Fruit fly (Drosophila melanogaster) whole organism, wandering third instar larva: ENCODE measurements around the gene CG42819.

ENCODE experiments used
- Abd-B ChIP-seq: fragments of >200 bp; optimal IDR thresholded peaks from 2 replicates; lab custom pipeline; 2017; ENCODE audit warnings: missing biosample characterization, missing genetic modification characterization
- CG32264 ChIP-seq: fragments of 200-800 bp; sonication (Bioruptor generic); optimal IDR thresholded peaks from 2 replicates; lab custom pipeline; 2016; ENCODE audit warnings: missing biosample characterization, missing genetic modification characterization
- CG9705 ChIP-seq: fragments of 200-800 bp; sonication (Bioruptor generic); optimal IDR thresholded peaks from 2 replicates; lab custom pipeline; 2018; ENCODE audit warnings: missing biosample characterization, mild to moderate bottlenecking, missing genetic modification characterization
- CrebA ChIP-seq: fragments of 200-800 bp; sonication (Bioruptor generic); optimal IDR thresholded peaks from 2 replicates; lab custom pipeline; 2016; ENCODE audit warnings: missing biosample characterization, mild to moderate bottlenecking, missing genetic modification characterization, borderline replicate concordance
- Dfd ChIP-seq: fragments of >200 bp; optimal IDR thresholded peaks from 2 replicates; lab custom pipeline; 2017; ENCODE audit warnings: missing biosample characterization, missing genetic modification characterization
- Dif ChIP-seq: fragments of 200-275, 200-300 bp; sonication (Bioruptor generic); optimal IDR thresholded peaks from 2 replicates; lab custom pipeline; 2018; ENCODE audit warnings: missing biosample characterization, missing genetic modification characterization; ENCODE audit not compliant: partially characterized antibody
- Hnf4 ChIP-seq: fragments of 200-800 bp; sonication (Bioruptor generic); optimal IDR thresholded peaks from 2 replicates; lab custom pipeline; 2016; ENCODE audit warnings: missing biosample characterization, mild to moderate bottlenecking, missing genetic modification characterization
- Hr78 ChIP-seq: fragments of >200 bp; optimal IDR thresholded peaks from 2 replicates; lab custom pipeline; 2017; ENCODE audit warnings: missing biosample characterization, missing genetic modification characterization
- Hr83 ChIP-seq: fragments of 200-300 bp; sonication (Bioruptor generic); optimal IDR thresholded peaks from 2 replicates; lab custom pipeline; 2016; ENCODE audit warnings: missing biosample characterization, mild to moderate bottlenecking, missing genetic modification characterization, moderate library complexity; ENCODE audit not compliant: poor library complexity, severe bottlenecking
- Jra ChIP-seq: sonication (Bioruptor generic); optimal IDR thresholded peaks from 2 replicates; lab custom pipeline; 2016; ENCODE audit warnings: missing biosample characterization, missing genetic modification characterization
- Mio ChIP-seq: sonication (Bioruptor generic); optimal IDR thresholded peaks from 2 replicates; lab custom pipeline; 2016; ENCODE audit warnings: missing biosample characterization, missing genetic modification characterization
- Myc ChIP-seq: fragments of >200 bp; optimal IDR thresholded peaks from 2 replicates; lab custom pipeline; 2017
- N ChIP-seq: fragments of >200 bp; optimal IDR thresholded peaks from 2 replicates; lab custom pipeline; 2018; ENCODE audit warnings: missing biosample characterization, missing external identifiers, missing genetic modification characterization
- OdsH ChIP-seq: fragments of 200-800 bp; sonication (Bioruptor generic); optimal IDR thresholded peaks from 2 replicates; lab custom pipeline; 2016; ENCODE audit warnings: missing biosample characterization, mild to moderate bottlenecking, missing genetic modification characterization
- Rel ChIP-seq, 2 experiments: fragments of 200-800 bp; sonication (Bioruptor generic) in 1 of 2; optimal IDR thresholded peaks; 2 replicates in 1 of 2; 3 replicates in 1 of 2; lab custom pipeline; 2016 to 2019; ENCODE audit warnings: mild to moderate bottlenecking in 2 of 2, missing biosample characterization in 2 of 2, missing genetic modification characterization in 2 of 2, moderate library complexity in 1 of 2
- br ChIP-seq: fragments of 200-800 bp; sonication (Bioruptor generic); optimal IDR thresholded peaks from 2 replicates; lab custom pipeline; 2016; ENCODE audit warnings: missing biosample characterization, missing genetic modification characterization
- brk ChIP-seq: fragments of 200-800 bp; sonication (Bioruptor generic); optimal IDR thresholded peaks from 2 replicates; lab custom pipeline; 2016; ENCODE audit warnings: missing biosample characterization, mild to moderate bottlenecking, missing genetic modification characterization
- dl ChIP-seq, 2 experiments: fragments of 175-275, 200-275 bp in 1 of 2; fragments of 200-275 bp in 1 of 2; sonication (Bioruptor generic); optimal IDR thresholded peaks; lab custom pipeline; 2018; ENCODE audit warnings: mild to moderate bottlenecking in 2 of 2, missing biosample characterization in 2 of 2, missing genetic modification characterization in 2 of 2, moderate library complexity in 2 of 2; ENCODE audit not compliant: partially characterized antibody in 2 of 2, insufficient read depth in 1 of 2
- dsf ChIP-seq: sonication (Bioruptor generic); optimal IDR thresholded peaks from 2 replicates; lab custom pipeline; 2016; ENCODE audit warnings: missing biosample characterization, missing genetic modification characterization, borderline replicate concordance
- ey ChIP-seq: fragments of 200-800 bp; sonication (Bioruptor generic); optimal IDR thresholded peaks from 2 replicates; lab custom pipeline; 2016; ENCODE audit warnings: missing biosample characterization, missing genetic modification characterization
- foxo ChIP-seq, 2 experiments: fragments of 200-800 bp; sonication (Bioruptor generic); optimal IDR thresholded peaks; 2 replicates in 1 of 2; 3 replicates in 1 of 2; lab custom pipeline; 2016 to 2017; ENCODE audit warnings: missing biosample characterization in 2 of 2, missing genetic modification characterization in 2 of 2
- fru ChIP-seq: fragments of 200-800 bp; sonication (Bioruptor generic); optimal IDR thresholded peaks from 3 replicates; lab custom pipeline; 2016; ENCODE audit warnings: missing biosample characterization, mild to moderate bottlenecking, missing genetic modification characterization
- h ChIP-seq: fragments of 200-800 bp; sonication (Bioruptor generic); optimal IDR thresholded peaks from 3 replicates; lab custom pipeline; 2016; ENCODE audit warnings: missing biosample characterization, mild to moderate bottlenecking, missing genetic modification characterization
- jim ChIP-seq: fragments of 175-275, 200-325 bp; sonication (Bioruptor generic); optimal IDR thresholded peaks from 2 replicates; lab custom pipeline; 2016; ENCODE audit warnings: missing biosample characterization, mild to moderate bottlenecking, missing genetic modification characterization
- pan ChIP-seq: fragments of >200 bp; optimal IDR thresholded peaks from 2 replicates; lab custom pipeline; 2017
- psq ChIP-seq: fragments of 200-800 bp; sonication (Bioruptor generic); optimal IDR thresholded peaks from 3 replicates; lab custom pipeline; 2017; ENCODE audit warnings: missing biosample characterization, mild to moderate bottlenecking, missing genetic modification characterization, moderate library complexity
- rgr ChIP-seq: fragments of 200-800 bp; sonication (Bioruptor generic); optimal IDR thresholded peaks from 3 replicates; lab custom pipeline; 2016; ENCODE audit warnings: missing biosample characterization, mild to moderate bottlenecking, missing genetic modification characterization
- sage ChIP-seq: fragments of 200-800 bp; sonication (Bioruptor generic); optimal IDR thresholded peaks from 2 replicates; lab custom pipeline; 2016; ENCODE audit warnings: missing biosample characterization, mild to moderate bottlenecking, missing genetic modification characterization
- sv ChIP-seq: fragments of 200-800 bp; sonication (Bioruptor generic); optimal IDR thresholded peaks from 3 replicates; lab custom pipeline; 2016; ENCODE audit warnings: missing biosample characterization, missing genetic modification characterization
- tai ChIP-seq: sonication (Bioruptor generic); optimal IDR thresholded peaks from 2 replicates; lab custom pipeline; 2016; ENCODE audit warnings: missing biosample characterization, missing genetic modification characterization
- usp ChIP-seq: fragments of >200 bp; optimal IDR thresholded peaks from 2 replicates; lab custom pipeline; 2017; ENCODE audit warnings: missing biosample characterization, missing genetic modification characterization

The CG42819 gene

DNA sequence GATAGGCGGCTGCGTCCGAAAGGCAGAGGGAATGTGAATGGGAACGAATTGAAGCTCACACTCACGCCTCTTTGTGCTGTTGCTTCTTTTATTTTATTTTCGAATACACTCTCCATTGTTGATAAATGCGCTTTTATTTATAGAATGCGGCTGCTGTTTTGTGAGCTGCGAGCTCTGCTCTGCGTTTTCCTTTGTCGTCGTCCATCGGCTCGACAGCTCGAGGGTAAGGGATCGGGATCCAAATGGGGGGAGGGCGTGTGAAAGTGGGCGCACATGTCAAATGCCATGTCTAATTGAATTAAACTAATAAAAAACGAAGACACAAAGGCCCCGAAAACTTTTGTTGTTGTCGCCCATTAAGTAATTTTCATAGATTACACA lies 34.9 kb upstream of the CG42819 start:
- no peak for TF ChIP-seq Rel (GFP tag; optimal IDR thresholded peaks at IDR 0.05; lab: Kevin White, UChicago)
- peak; percentile 8 for TF ChIP-seq Rel (tag; optimal IDR thresholded peaks at IDR 0.05; lab: Kevin White, UChicago)
- no peak for TF ChIP-seq CrebA (GFP tag; lab: Kevin White, UChicago)
- no peak for TF ChIP-seq jim
- no peak for TF ChIP-seq br
- no peak for TF ChIP-seq Dif (GFP tag; lab: Kevin White, UChicago)
- TF ChIP-seq CG9705 (GFP tag; lab: Kevin White, UChicago), result no peak
- no peak for TF ChIP-seq ey (GFP tag; lab: Kevin White, UChicago)
- TF ChIP-seq h (GFP tag; lab: Kevin White, UChicago), result peak; percentile 6
- no peak for TF ChIP-seq Dfd (GFP tag; lab: Kevin White, UChicago)
- TF ChIP-seq Hnf4 (GFP tag; lab: Kevin White, UChicago), result no peak
- no peak for TF ChIP-seq psq (GFP tag; lab: Kevin White, UChicago)
- no peak for TF ChIP-seq Abd-B (GFP tag; lab: Kevin White, UChicago)
- no peak for TF ChIP-seq Mio (GFP tag; lab: Kevin White, UChicago)
- TF ChIP-seq CG32264 (GFP tag; lab: Kevin White, UChicago), result no peak
- no peak for TF ChIP-seq foxo (GFP tag; optimal IDR thresholded peaks at IDR 0.05; lab: Kevin White, UChicago)
- no peak for TF ChIP-seq N (GFP tag; lab: Kevin White, UChicago)
- no peak for TF ChIP-seq dl (GFP tag; optimal IDR thresholded peaks at IDR 0.05; lab: Kevin White, UChicago; ENCODE audit: insufficient read depth in 1 of 2, partially characterized antibody in 2 of 2)
- TF ChIP-seq brk, result peak; percentile 38
- TF ChIP-seq, all 38 proteins: peak for 3

DNA sequence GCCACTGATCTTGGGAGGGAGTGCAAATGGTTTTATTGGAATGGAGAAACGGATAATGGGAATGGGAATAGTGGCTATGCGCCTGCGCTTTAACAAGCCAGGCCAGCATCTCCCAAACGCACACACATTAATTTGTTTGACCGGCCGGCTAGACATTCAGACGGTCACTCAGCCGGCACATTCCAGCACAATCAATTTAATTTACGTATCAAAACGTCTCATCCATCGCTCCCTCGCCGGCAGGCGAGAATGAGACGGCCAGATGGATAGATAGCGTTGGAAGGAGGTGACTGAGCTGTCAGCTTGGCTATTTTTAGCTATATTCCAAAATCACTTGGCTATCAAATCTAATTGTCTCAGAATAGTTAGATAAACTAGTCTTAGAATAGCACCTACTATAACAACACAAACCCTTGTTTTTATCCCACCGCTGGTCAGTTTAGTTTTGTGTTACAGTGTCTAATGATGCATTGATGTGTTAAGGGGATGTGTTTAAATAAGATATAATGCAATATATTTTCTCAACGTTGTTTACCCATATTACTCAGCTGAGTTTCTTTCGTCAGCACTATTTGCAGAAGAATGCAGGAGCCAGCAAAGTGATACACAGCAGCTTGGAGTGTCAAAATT lies 34.4 kb upstream of the CG42819 start:
- peak; percentile 59 for TF ChIP-seq Myc
- TF ChIP-seq Rel (GFP tag; optimal IDR thresholded peaks at IDR 0.05; lab: Kevin White, UChicago), result no peak
- TF ChIP-seq Rel (tag; optimal IDR thresholded peaks at IDR 0.05; lab: Kevin White, UChicago), result no peak
- no peak for TF ChIP-seq CG32264 (GFP tag; lab: Kevin White, UChicago)
- TF ChIP-seq OdsH (GFP tag; lab: Kevin White, UChicago), result peak; percentile 43
- peak; percentile 32 for TF ChIP-seq psq (GFP tag; lab: Kevin White, UChicago)
- peak; percentile 31 for TF ChIP-seq Hr83 (GFP tag; lab: Kevin White, UChicago)
- peak; percentile 49 for TF ChIP-seq fru (GFP tag; lab: Kevin White, UChicago)
- peak; percentile 9 for TF ChIP-seq sage (GFP tag; lab: Kevin White, UChicago)
- TF ChIP-seq rgr (GFP tag; lab: Kevin White, UChicago), result peak; percentile 23
- no peak for TF ChIP-seq Dif (GFP tag; lab: Kevin White, UChicago)
- peak; percentile 33 for TF ChIP-seq tai (GFP tag; lab: Kevin White, UChicago)
- no peak for TF ChIP-seq Jra
- peak; percentile 59 for TF ChIP-seq Hnf4 (GFP tag; lab: Kevin White, UChicago)
- peak; percentile 68 for TF ChIP-seq h (GFP tag; lab: Kevin White, UChicago)
- TF ChIP-seq Hr78 (GFP tag; lab: Kevin White, UChicago), result no peak
- TF ChIP-seq br, result peak; percentile 26
- TF ChIP-seq N (GFP tag; lab: Kevin White, UChicago), result no peak

DNA sequence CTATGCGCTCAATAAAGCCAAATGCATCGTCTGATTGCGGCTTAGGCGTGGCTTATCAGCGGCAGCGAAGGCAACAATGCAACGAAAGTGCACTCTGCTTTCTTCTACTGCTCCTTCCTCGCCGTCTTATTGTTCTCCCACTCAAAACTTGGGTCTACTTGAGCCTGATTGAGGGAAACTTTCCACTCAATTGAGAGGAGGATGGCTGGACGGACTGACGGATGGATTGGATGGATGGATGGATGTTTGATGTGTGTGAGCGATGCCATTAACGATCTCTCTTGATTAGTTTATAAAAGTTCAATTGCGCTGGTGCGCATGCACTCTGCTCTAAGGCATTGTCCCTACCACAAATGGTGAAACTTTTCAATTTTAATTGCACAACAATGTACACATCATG lies 33.9 kb upstream of the CG42819 start:
- TF ChIP-seq dsf, result no peak
- no peak for TF ChIP-seq pan (lab: Kevin White, UChicago)
- TF ChIP-seq br, result no peak
- TF ChIP-seq Dif (GFP tag; lab: Kevin White, UChicago), result no peak
- TF ChIP-seq tai (GFP tag; lab: Kevin White, UChicago), result no peak
- TF ChIP-seq sv (GFP tag; lab: Kevin White, UChicago), result no peak
- no peak for TF ChIP-seq Rel (GFP tag; optimal IDR thresholded peaks at IDR 0.05; lab: Kevin White, UChicago)
- no peak for TF ChIP-seq Rel (tag; optimal IDR thresholded peaks at IDR 0.05; lab: Kevin White, UChicago)
- TF ChIP-seq psq (GFP tag; lab: Kevin White, UChicago), result no peak
- no peak for TF ChIP-seq usp

DNA sequence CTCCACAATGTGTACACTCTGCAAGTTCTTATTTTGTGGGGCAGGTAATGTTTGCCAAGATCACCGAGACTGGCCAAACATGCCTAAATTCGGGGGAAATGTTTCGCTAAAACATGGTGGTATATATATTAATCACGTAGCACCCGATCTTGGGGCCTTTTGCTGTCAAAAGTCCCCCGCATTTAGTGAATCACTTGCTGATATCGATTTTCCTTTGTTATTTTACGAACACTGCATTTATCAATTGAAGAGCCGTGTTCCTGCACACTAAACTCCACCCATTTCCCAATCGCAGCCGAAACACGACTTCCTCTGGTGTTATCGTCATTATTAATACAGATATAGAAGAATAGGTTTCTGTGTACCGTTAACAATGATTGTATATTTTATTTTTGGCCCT lies 32.6 kb upstream of the CG42819 start:
- TF ChIP-seq Rel (GFP tag; optimal IDR thresholded peaks at IDR 0.05; lab: Kevin White, UChicago) (no peak), Rel (tag; optimal IDR thresholded peaks at IDR 0.05; lab: Kevin White, UChicago) (peak; percentile 92), brk (no peak)
